Fruit fly (Drosophila melanogaster) whole organism, embryonic: ENCODE measurements around the gene Vinc.
A peak's percentile ranks its signal among the peaks of the same experiment; 100 is the strongest.

Experiments used
- Blimp-1 ChIP-seq: fragments of 200-800 bp; sonication (Bioruptor generic); optimal IDR thresholded peaks from 3 replicates; lab custom pipeline; 2018; ENCODE audit warnings: missing biosample characterization, missing genetic modification characterization, mild to moderate bottlenecking, moderate library complexity, missing genetic modification reagents
- CG10543 ChIP-seq: fragments of 200-800 bp; sonication (Bioruptor generic); optimal IDR thresholded peaks from 3 replicates; lab custom pipeline; 2017; ENCODE audit warnings: missing biosample characterization, mild to moderate bottlenecking, missing genetic modification characterization, moderate library complexity
- CG11504 ChIP-seq: fragments of 200-800 bp; sonication (Bioruptor generic); optimal IDR thresholded peaks from 3 replicates; lab custom pipeline; 2019; ENCODE audit warnings: missing biosample characterization, mild to moderate bottlenecking, missing genetic modification characterization, moderate library complexity
- CG11560 ChIP-seq: fragments of 200-800 bp; sonication (Bioruptor generic); IDR thresholded peaks from 3 replicates; pipeline ENCODE4 v1.3.6; 2022; ENCODE audit warnings: missing biosample characterization, missing genetic modification characterization
- CG12236 ChIP-seq: fragments of 200-800 bp; sonication (Bioruptor generic); optimal IDR thresholded peaks from 2 replicates; lab custom pipeline; 2016; ENCODE audit warnings: missing biosample characterization, missing genetic modification characterization
- CG14860 ChIP-seq: fragments of 200-800 bp; sonication (Bioruptor generic); IDR thresholded peaks from 3 replicates; pipeline ENCODE4 v1.3.6; 2022; ENCODE audit warnings: missing biosample characterization, missing genetic modification characterization; ENCODE audit not compliant: partially characterized antibody
- CG1603 ChIP-seq: fragments of 200-800 bp; sonication (Bioruptor generic); optimal IDR thresholded peaks from 2 replicates; lab custom pipeline; 2019; ENCODE audit warnings: missing biosample characterization, mild to moderate bottlenecking, missing genetic modification characterization, moderate library complexity
- CG1647 ChIP-seq: fragments of 200-800 bp; sonication (Bioruptor generic); optimal IDR thresholded peaks from 3 replicates; lab custom pipeline; 2016; ENCODE audit warnings: missing biosample characterization, missing genetic modification characterization
- CG16863 ChIP-seq: fragments of 200-800 bp; sonication (Bioruptor generic); optimal IDR thresholded peaks from 3 replicates; lab custom pipeline; 2016; ENCODE audit warnings: missing biosample characterization, missing genetic modification characterization
- CG17328 ChIP-seq: fragments of 200-800 bp; sonication (Bioruptor generic); IDR thresholded peaks from 2 replicates; pipeline ENCODE4 v1.3.6; 2022; ENCODE audit warnings: missing biosample characterization, missing genetic modification characterization
- CG18262 ChIP-seq: fragments of 200-800 bp; optimal IDR thresholded peaks from 3 replicates; lab custom pipeline; 2019; ENCODE audit warnings: missing biosample characterization, mild to moderate bottlenecking, missing genetic modification characterization, moderate library complexity
- CG2678 ChIP-seq: fragments of 200-800 bp; sonication (Bioruptor generic); optimal IDR thresholded peaks from 3 replicates; lab custom pipeline; 2019; ENCODE audit warnings: missing biosample characterization, mild to moderate bottlenecking, missing genetic modification characterization, moderate library complexity
- CG31388 ChIP-seq: fragments of 200-800 bp; sonication (Bioruptor generic); optimal IDR thresholded peaks from 2 replicates; lab custom pipeline; 2016; ENCODE audit warnings: missing biosample characterization, missing genetic modification characterization
- CG31441 ChIP-seq: fragments of 200-800 bp; sonication (Bioruptor generic); IDR thresholded peaks from 2 replicates; pipeline ENCODE4 v1.3.6; 2022; ENCODE audit warnings: missing biosample characterization, missing genetic modification characterization
- CG32772 ChIP-seq: fragments of 200-800 bp; sonication (Bioruptor generic); IDR thresholded peaks from 2 replicates; pipeline ENCODE4 v1.3.6; 2022; ENCODE audit warnings: missing biosample characterization, missing genetic modification characterization
- CG3726 ChIP-seq: fragments of 200-800 bp; sonication (Bioruptor generic); IDR thresholded peaks from 3 replicates; pipeline ENCODE4, ENCODE4 v1.3.6; 2022; ENCODE audit warnings: missing biosample characterization, missing genetic modification characterization
- CG6654 ChIP-seq: fragments of 200-800 bp; sonication (Bioruptor generic); optimal IDR thresholded peaks from 2 replicates; lab custom pipeline; 2017; ENCODE audit warnings: missing biosample characterization, mild to moderate bottlenecking, missing genetic modification characterization
- CG7839 ChIP-seq: fragments of 200-800 bp; sonication (Bioruptor generic); optimal IDR thresholded peaks from 3 replicates; lab custom pipeline; 2018; ENCODE audit warnings: missing biosample characterization, mild to moderate bottlenecking, missing genetic modification characterization, moderate library complexity
- CG8765 ChIP-seq: fragments of 200-800 bp; sonication (Bioruptor generic); IDR thresholded peaks from 2 replicates; pipeline ENCODE4 v1.3.6; 2022; ENCODE audit warnings: missing biosample characterization, missing genetic modification characterization
- Drgx ChIP-seq: fragments of 200-800 bp; sonication (Bioruptor generic); IDR thresholded peaks from 2 replicates; pipeline ENCODE4 v1.3.6; 2022; ENCODE audit warnings: missing biosample characterization, missing genetic modification characterization
- Med ChIP-seq: fragments of 200-800 bp; sonication (Bioruptor generic); peaks from one replicate; lab custom pipeline; 2016; ENCODE audit warnings: missing biosample characterization, missing genetic modification characterization, mild to moderate bottlenecking, inconsistent platforms, moderate library complexity
- Mrtf ChIP-seq: fragments of 200-800 bp; sonication (Bioruptor generic); IDR thresholded peaks from 3 replicates; pipeline ENCODE4 v1.3.6; 2022; ENCODE audit warnings: missing biosample characterization, missing genetic modification characterization
- NFAT ChIP-seq: fragments of 200-800 bp; sonication (Bioruptor generic); IDR thresholded peaks from 2 replicates; pipeline ENCODE4 v1.3.6; 2022; ENCODE audit warnings: missing biosample characterization, missing genetic modification characterization
- Oli ChIP-seq: fragments of 200-800 bp; sonication (Bioruptor generic); optimal IDR thresholded peaks from 2 replicates; lab custom pipeline; 2018; ENCODE audit warnings: missing biosample characterization, mild to moderate bottlenecking, missing genetic modification characterization, moderate library complexity
- PHDP ChIP-seq: fragments of 200-800 bp; sonication (Bioruptor generic); optimal IDR thresholded peaks from 3 replicates; lab custom pipeline; 2018; ENCODE audit warnings: missing biosample characterization, mild to moderate bottlenecking, missing genetic modification characterization, moderate library complexity
- Sox102F ChIP-seq: fragments of 200-800 bp; sonication (Bioruptor generic); optimal IDR thresholded peaks from 2 replicates; lab custom pipeline; 2018; ENCODE audit warnings: missing biosample characterization, mild to moderate bottlenecking, missing genetic modification characterization, moderate library complexity
- Ssrp ChIP-seq: fragments of 200-800 bp; sonication (Bioruptor generic); optimal IDR thresholded peaks from 2 replicates; lab custom pipeline; 2018; ENCODE audit warnings: missing biosample characterization, mild to moderate bottlenecking, missing genetic modification characterization, moderate library complexity
- Xbp1 ChIP-seq: fragments of 200-800 bp; sonication (Bioruptor generic); optimal IDR thresholded peaks from 3 replicates; lab custom pipeline; 2016; ENCODE audit warnings: missing biosample characterization, mild to moderate bottlenecking, missing genetic modification characterization
- Xrp1 ChIP-seq: fragments of 200-800 bp; sonication (Bioruptor generic); IDR thresholded peaks from 2 replicates; pipeline ENCODE4 v1.3.6; 2022; ENCODE audit warnings: missing biosample characterization, missing genetic modification characterization
- ab ChIP-seq: fragments of 200-800 bp; sonication (Bioruptor generic); optimal IDR thresholded peaks from 2 replicates; lab custom pipeline; 2016; ENCODE audit warnings: missing biosample characterization, missing genetic modification characterization
- bowl ChIP-seq: fragments of 200-800 bp; sonication (Bioruptor generic); IDR thresholded peaks from 2 replicates; pipeline ENCODE4 v1.3.6; 2022; ENCODE audit warnings: missing biosample characterization, missing genetic modification characterization
- bsh ChIP-seq, 2 experiments: fragments of 200-800 bp; sonication (Bioruptor generic); optimal IDR thresholded peaks; 2 replicates each; lab custom pipeline; 2017 to 2018; ENCODE audit warnings: mild to moderate bottlenecking in 2 of 2, missing biosample characterization in 2 of 2, missing genetic modification characterization in 2 of 2, moderate library complexity in 1 of 2
- cato ChIP-seq: fragments of 200-800 bp; sonication (Bioruptor generic); optimal IDR thresholded peaks from 2 replicates; lab custom pipeline; 2016; ENCODE audit warnings: missing biosample characterization, missing genetic modification characterization, borderline replicate concordance
- dmrt99B ChIP-seq: fragments of 200-800 bp; sonication (Bioruptor generic); optimal IDR thresholded peaks from 2 replicates; lab custom pipeline; 2018; ENCODE audit warnings: missing biosample characterization, mild to moderate bottlenecking, missing genetic modification characterization, moderate library complexity
- fd96Cb ChIP-seq: fragments of 200-800 bp; sonication (Bioruptor generic); optimal IDR thresholded peaks from 2 replicates; lab custom pipeline; 2018; ENCODE audit warnings: missing biosample characterization, mild to moderate bottlenecking, missing genetic modification characterization, moderate library complexity
- gcm2 ChIP-seq: fragments of 200-800 bp; sonication (Bioruptor generic); optimal IDR thresholded peaks from 2 replicates; lab custom pipeline; 2016; ENCODE audit warnings: missing biosample characterization, missing genetic modification characterization
- grau ChIP-seq: fragments of 200-800 bp; optimal IDR thresholded peaks from 3 replicates; lab custom pipeline; 2019; ENCODE audit warnings: missing biosample characterization, mild to moderate bottlenecking, missing genetic modification characterization, moderate library complexity
- nmo ChIP-seq: fragments of 200-800 bp; sonication (Bioruptor generic); optimal IDR thresholded peaks from 2 replicates; lab custom pipeline; 2018; ENCODE audit warnings: missing biosample characterization, mild to moderate bottlenecking, missing genetic modification characterization, moderate library complexity
- pb ChIP-seq: fragments of 200-800 bp; sonication (Bioruptor generic); optimal IDR thresholded peaks from 3 replicates; lab custom pipeline; 2016; ENCODE audit warnings: missing biosample characterization, missing genetic modification characterization
- phol ChIP-seq: fragments of 200-800 bp; sonication (Bioruptor generic); optimal IDR thresholded peaks from 3 replicates; lab custom pipeline; 2018; ENCODE audit warnings: missing biosample characterization, mild to moderate bottlenecking, missing genetic modification characterization, moderate library complexity
- pita ChIP-seq: fragments of 200-800 bp; sonication (Bioruptor generic); optimal IDR thresholded peaks from 2 replicates; lab custom pipeline; 2017; ENCODE audit warnings: missing biosample characterization, mild to moderate bottlenecking, missing genetic modification characterization
- prd ChIP-seq, 3 experiments: fragments of >200 bp in 2 of 3; fragments of 200-800 bp in 1 of 3; sonication (Bioruptor generic) in 1 of 3; optimal IDR thresholded peaks in 2 of 3; IDR thresholded peaks in 1 of 3; 2 replicates in 2 of 3; 3 replicates in 1 of 3; pipeline versions ENCODE4 v1.3.6 to Lab custom; 2017 to 2022; ENCODE audit warnings: missing biosample characterization in 1 of 3, missing genetic modification characterization in 1 of 3
- pzg ChIP-seq: fragments of 200-800 bp; sonication (Bioruptor generic); optimal IDR thresholded peaks from 3 replicates; lab custom pipeline; 2018; ENCODE audit warnings: missing biosample characterization, mild to moderate bottlenecking, missing genetic modification characterization, moderate library complexity
- sens ChIP-seq: fragments of 200-800 bp; sonication (Bioruptor generic); peaks from one replicate; lab custom pipeline; 2016; ENCODE audit warnings: missing biosample characterization, missing genetic modification characterization
- so ChIP-seq: fragments of 200-800 bp; sonication (Bioruptor generic); IDR thresholded peaks from 3 replicates; pipeline ENCODE4 v1.3.6; 2022; ENCODE audit warnings: missing biosample characterization, missing genetic modification characterization
- ssp ChIP-seq: fragments of 200-800 bp; sonication (Bioruptor generic); IDR thresholded peaks from 2 replicates; pipeline ENCODE4 v1.3.6; 2022; ENCODE audit warnings: missing biosample characterization, missing genetic modification characterization
- ttk ChIP-seq: fragments of 200-800 bp; sonication (Bioruptor generic); IDR thresholded peaks from 2 replicates; pipeline ENCODE4 v2.1.2; 2022; ENCODE audit warnings: missing biosample characterization, missing genetic modification characterization
- unpg ChIP-seq: fragments of 200-800 bp; sonication (Bioruptor generic); optimal IDR thresholded peaks from 3 replicates; lab custom pipeline; 2018; ENCODE audit warnings: missing biosample characterization, mild to moderate bottlenecking, missing genetic modification characterization, moderate library complexity
- vvl ChIP-seq: fragments of 200-800 bp; sonication (Bioruptor generic); IDR thresholded peaks from 2 replicates; pipeline ENCODE4 v1.3.6; 2022; ENCODE audit warnings: missing biosample characterization, missing genetic modification characterization
- z ChIP-seq: fragments of 200-800 bp; sonication (Bioruptor generic); IDR thresholded peaks from 3 replicates; pipeline ENCODE4 v1.3.6; 2022; ENCODE audit warnings: missing biosample characterization, missing genetic modification characterization

The Vinc gene

dm6 chrX:2219899-2220298, 2.5 kb downstream of the Vinc start:
- 0 out of 2 replicates have a peak, but pooled peaks have one; percentile 21 for TF ChIP-seq CG17328 (GFP tag; lab: Robert Waterston, UW)
- TF ChIP-seq CG1647 (GFP tag; lab: Kevin White, UChicago) = no peak
- TF ChIP-seq pb (GFP tag; lab: Kevin White, UChicago) = no peak
- TF ChIP-seq CG11560 (tag; lab: Robert Waterston, UW) = no peak
- peak; percentile 22 for TF ChIP-seq CG2678 (tag; lab: Kevin White, UChicago)
- TF ChIP-seq Xrp1 (GFP tag; lab: Robert Waterston, UW) = peak; percentile 35; the same call in 1 of the 2 replicates
- TF ChIP-seq sens (GFP tag; lab: Kevin White, UChicago) = peak; percentile 79
- TF ChIP-seq CG3726 (GFP tag; lab: Robert Waterston, UW) = no peak
- TF ChIP-seq CG12236 (GFP tag; lab: Kevin White, UChicago) = no peak
- peak in 1 of 2 experiments; percentile 48 for TF ChIP-seq bsh (GFP tag; optimal IDR thresholded peaks at IDR 0.05; lab: Kevin White, UChicago)
- TF ChIP-seq Med (GFP tag; lab: Kevin White, UChicago) = peak; percentile 58
- peak; percentile 8; the same call in 1 of the 2 replicates for TF ChIP-seq CG32772 (GFP tag; lab: Robert Waterston, UW)
- TF ChIP-seq dmrt99B (tag; lab: Kevin White, UChicago) = peak; percentile 4
- TF ChIP-seq phol (tag; lab: Kevin White, UChicago) = peak; percentile 33
- no peak for TF ChIP-seq pzg (GFP tag; lab: Kevin White, UChicago)
- peak; percentile 21 for TF ChIP-seq CG11504 (tag; lab: Kevin White, UChicago)
- TF ChIP-seq prd (optimal IDR thresholded peaks at IDR 0.05; lab: Kevin White, UChicago) = no peak
- peak; percentile 30; the same call in 1 of the 3 replicates for TF ChIP-seq prd (GFP tag; IDR thresholded peaks at IDR 0.05; lab: Robert Waterston, UW)
- TF ChIP-seq CG10543 = no peak
- TF ChIP-seq CG7839 (tag; lab: Kevin White, UChicago) = peak; percentile 22
- TF ChIP-seq cato (GFP tag; lab: Kevin White, UChicago) = no peak
- no peak for TF ChIP-seq so (GFP tag; lab: Robert Waterston, UW)
- no peak for TF ChIP-seq Mrtf (GFP tag; lab: Robert Waterston, UW)
- no peak for TF ChIP-seq gcm2 (GFP tag; lab: Kevin White, UChicago)
- TF ChIP-seq ssp = 0 out of 2 replicates have a peak, but pooled peaks have one; percentile 14
- TF ChIP-seq Drgx (GFP tag; lab: Robert Waterston, UW) = peak; percentile 51
- TF ChIP-seq Xbp1 (GFP tag; lab: Kevin White, UChicago) = peak; percentile 31
- TF ChIP-seq Ssrp (tag; lab: Kevin White, UChicago) = peak; percentile 9
- TF ChIP-seq nmo (GFP tag; lab: Kevin White, UChicago) = peak; percentile 17
- no peak for TF ChIP-seq CG31388 (GFP tag; lab: Kevin White, UChicago)
- TF ChIP-seq ab (GFP tag; lab: Kevin White, UChicago) = no peak
- TF ChIP-seq Blimp-1 = peak; percentile 42
- TF ChIP-seq CG16863 = peak; percentile 5
- peak; percentile 41 for TF ChIP-seq CG1603 (tag; lab: Kevin White, UChicago)
- TF ChIP-seq pita (GFP tag; lab: Kevin White, UChicago) = no peak
- TF ChIP-seq z (GFP tag; lab: Robert Waterston, UW) = no peak
- no peak for TF ChIP-seq bowl (GFP tag; lab: Robert Waterston, UW)
- TF ChIP-seq PHDP (tag; lab: Kevin White, UChicago) = peak; percentile 6
- TF ChIP-seq CG14860 (GFP tag; lab: Robert Waterston, UW) = no peak
- TF ChIP-seq unpg (GFP tag; lab: Kevin White, UChicago) = peak; percentile 9
- peak; percentile 29; the same call in 1 of the 2 replicates for TF ChIP-seq vvl (GFP tag; lab: Robert Waterston, UW)
- TF ChIP-seq CG31441 (GFP tag; lab: Robert Waterston, UW) = 0 out of 2 replicates have a peak, but pooled peaks have one; percentile 22
- peak; percentile 20 for TF ChIP-seq Oli (tag; lab: Kevin White, UChicago)
- TF ChIP-seq CG18262 = peak; percentile 10
- no peak for TF ChIP-seq NFAT (GFP tag; lab: Robert Waterston, UW)
- no peak for TF ChIP-seq CG8765
- TF ChIP-seq ttk = 0 out of 2 replicates have a peak, but pooled peaks have one; percentile 7
- peak; percentile 45 for TF ChIP-seq Sox102F
- TF ChIP-seq grau = peak; percentile 2
- TF ChIP-seq CG6654 = no peak
- peak; percentile 12 for TF ChIP-seq fd96Cb
